Worm (Caenorhabditis elegans) whole organism, L1 larva: ENCODE data around the gene dap-3.

Source experiments
- alr-1 ChIP-seq: fragments of 200-800 bp; sonication (Bioruptor generic); optimal IDR thresholded peaks from 2 replicates; lab custom pipeline; 2018; ENCODE audit warnings: borderline replicate concordance, mild to moderate bottlenecking, missing genetic modification characterization, missing compliant biosample characterization
- aly-2 ChIP-seq: fragments of 150-350 bp; optimal IDR thresholded peaks from 2 replicates; lab custom pipeline; 2014; ENCODE audit warnings: missing biosample characterization, missing genetic modification characterization
- dpl-1 ChIP-seq, 3 experiments: fragments of 150-350 bp in 2 of 3; sonication (generic microtip) in 1 of 3; optimal IDR thresholded peaks; 2 replicates each; lab custom pipeline; 2014 to 2017; ENCODE audit warnings: missing biosample characterization in 3 of 3, missing genetic modification characterization in 3 of 3, missing genetic modification reagents in 3 of 3
- egl-27 ChIP-seq, 2 experiments: fragments of 150-350 bp in 1 of 2; sonication (generic microtip); optimal IDR thresholded peaks; 3 replicates each; lab custom pipeline; 2017 to 2018; ENCODE audit warnings: missing biosample characterization in 2 of 2, missing genetic modification characterization in 2 of 2, missing genetic modification reagents in 2 of 2
- mdl-1 ChIP-seq, 2 experiments: fragments of 150-350 bp; optimal IDR thresholded peaks; 2 replicates each; lab custom pipeline; 2014 to 2017; ENCODE audit warnings: missing biosample characterization in 2 of 2, missing genetic modification characterization in 2 of 2, inconsistent platforms in 1 of 2
- nhr-12 ChIP-seq: sonication (generic microtip); optimal IDR thresholded peaks from 2 replicates; lab custom pipeline; 2017; ENCODE audit warnings: missing biosample characterization, missing genetic modification characterization
- nhr-71 ChIP-seq: sonication (generic microtip); optimal IDR thresholded peaks from 2 replicates; lab custom pipeline; 2016; ENCODE audit warnings: mild to moderate bottlenecking, missing genetic modification characterization, moderate library complexity, missing compliant biosample characterization
- nhr-77 ChIP-seq: fragments of 150-350 bp; optimal IDR thresholded peaks from 2 replicates; lab custom pipeline; 2014; ENCODE audit warnings: missing biosample characterization, missing genetic modification characterization
- unc-62 ChIP-seq: fragments of 150-350 bp; optimal IDR thresholded peaks from 2 replicates; lab custom pipeline; 2014; ENCODE audit warnings: missing biosample characterization, missing genetic modification reagents, missing genetic modification characterization

ce11 chrII:10557206-10557574, 23.7 kb upstream of the dap-3 start:
- TF ChIP-seq mdl-1 (tag; optimal IDR thresholded peaks at IDR 0.05; lab: Kevin White, UChicago) (peak in 1 of 2 experiments; percentile 47), nhr-12 (tag; lab: Kevin White, UChicago) (no peak), alr-1 (tag; lab: Kevin White, UChicago) (no peak), nhr-77 (no peak), nhr-71 (tag; lab: Kevin White, UChicago) (peak; percentile 92), dpl-1 (GFP tag; optimal IDR thresholded peaks at IDR 0.05; lab: Kevin White, UChicago) (peak; percentile 23 to 29 (median 28)), aly-2 (no peak), egl-27 (tag; optimal IDR thresholded peaks at IDR 0.05; lab: Kevin White, UChicago) (no peak), unc-62 (no peak)
